Worm (Caenorhabditis elegans) whole organism, mixed stage, embryonic: ENCODE data around the gene rfp-1.

Experiments used
- cnd-1 ChIP-seq: fragments of 200-800 bp; sonication (Bioruptor generic); optimal IDR thresholded peaks from 2 replicates; lab custom pipeline; 2018; ENCODE audit warnings: mild to moderate bottlenecking, missing genetic modification characterization, missing compliant biosample characterization
- nhr-76 ChIP-seq: sonication (generic microtip); optimal IDR thresholded peaks from 2 replicates; lab custom pipeline; 2017; ENCODE audit warnings: missing biosample characterization, missing genetic modification characterization

ce11 chrIII:8322645-8323213 lies 35.7 kb upstream of the rfp-1 start, which contains the start of gene F10E9.1:
- no peak for TF ChIP-seq nhr-76
- no peak for TF ChIP-seq cnd-1 (tag; lab: Kevin White, UChicago)
